Worm (Caenorhabditis elegans) whole organism, dauer: ENCODE measurements around the gene nhr-209.

Source experiments
- unc-62 ChIP-seq: sonication (generic microtip); optimal IDR thresholded peaks from 2 replicates; lab custom pipeline; 2017; ENCODE audit warnings: missing biosample characterization, missing genetic modification reagents, missing genetic modification characterization

Gene nhr-209

ce11 chrV:12140625-12141024 is 42.7 kb downstream of the nhr-209 start, which contains the start of gene C27A7.3:
C27A7.3 (plus strand) TSS chrV:12140925.
- TF ChIP-seq unc-62 (GFP tag; lab: Kevin White, UChicago) = no peak
